Fruit fly (Drosophila melanogaster): Measurements from ENCODE around the gene B4.

dm6 chr2L:13548786-13549780 lies at the start of gene B4:
- peak; percentile 40 for TF ChIP-seq CG17359 (tag; optimal IDR thresholded peaks at IDR 0.05)
- peak; percentile 27 for TF ChIP-seq Max (GFP tag; optimal IDR thresholded peaks at IDR 0.05)
- TF ChIP-seq Opbp (GFP tag; IDR thresholded peaks at IDR 0.05; ENCODE audit: partially characterized antibody) = peak; percentile 72; the same call in 2 of the 3 replicates
- TF ChIP-seq br (optimal IDR thresholded peaks at IDR 0.05) = no peak
- no peak for TF ChIP-seq CG18619 (GFP tag; optimal IDR thresholded peaks at IDR 0.05)

Data from whole organism, embryonic.